Fruit fly (Drosophila melanogaster): ENCODE data around the gene CG43349.

Gene CG43349

dm6 chr2L:1169867-1170415 lies 30.1 kb upstream of the CG43349 start, which contains the start of the genes CG31922 and Plap (continued):
- TF ChIP-seq CG11560 (tag; IDR thresholded peaks at IDR 0.05) (0 out of 3 replicates have a peak, but pooled peaks have one; percentile 55), az2 (GFP tag; optimal IDR thresholded peaks at IDR 0.05) (peak; percentile 65), shn (GFP tag; optimal IDR thresholded peaks at IDR 0.05) (peak; percentile 59), CG6175 (GFP tag; IDR thresholded peaks at IDR 0.05) (no peak), Blimp-1 (GFP tag; optimal IDR thresholded peaks at IDR 0.05) (no peak), Xrp1 (GFP tag; IDR thresholded peaks at IDR 0.05) (peak; percentile 72), slbo (GFP tag; IDR thresholded peaks at IDR 0.05) (peak; percentile 80), CG34422 (GFP tag; IDR thresholded peaks at IDR 0.05) (no peak), insv (GFP tag; optimal IDR thresholded peaks at IDR 0.05) (peak in 1 of 2 experiments; percentile 35), unc-4 (GFP tag; IDR thresholded peaks at IDR 0.05; ENCODE audit: partially characterized antibody) (peak; percentile 95), tup (GFP tag; optimal IDR thresholded peaks at IDR 0.05) (no peak), seq (GFP tag; IDR thresholded peaks at IDR 0.05) (peak; percentile 32; the same call in 1 of the 2 replicates), unpg (GFP tag; optimal IDR thresholded peaks at IDR 0.05) (peak; percentile 61), CG17385 (GFP tag; optimal IDR thresholded peaks at IDR 0.05) (peak; percentile 64), Awh (GFP tag; IDR thresholded peaks at IDR 0.05) (peak; percentile 42; the same call in 1 of the 2 replicates), Hmx (GFP tag; optimal IDR thresholded peaks at IDR 0.05) (peak; percentile 46), scrt (GFP tag; optimal IDR thresholded peaks at IDR 0.05) (no peak), ato (GFP tag; IDR thresholded peaks at IDR 0.05; ENCODE audit: partially characterized antibody) (peak; percentile 53), CG17328 (GFP tag; IDR thresholded peaks at IDR 0.05) (peak; percentile 17; the same call in 1 of the 2 replicates), yki (optimal IDR thresholded peaks at IDR 0.05) (no peak), CG31441 (GFP tag; IDR thresholded peaks at IDR 0.05) (no peak; the same call in 1 of the 2 replicates), Aef1 (GFP tag; IDR thresholded peaks at IDR 0.05) (peak; percentile 60; the same call in 2 of the 3 replicates), Nf-YB (GFP tag; optimal IDR thresholded peaks at IDR 0.05) (peak; percentile 29), CG33213 (GFP tag; optimal IDR thresholded peaks at IDR 0.05) (peak; percentile 57), CG12299 (tag; optimal IDR thresholded peaks at IDR 0.05) (peak; percentile 53), Antp (GFP tag; optimal IDR thresholded peaks at IDR 0.05) (peak; percentile 57), gt (GFP tag; IDR thresholded peaks at IDR 0.05) (no peak), lmd (GFP tag; IDR thresholded peaks at IDR 0.05) (peak; percentile 43; the same call in 1 of the 2 replicates), CG15514 (GFP tag; optimal IDR thresholded peaks at IDR 0.05) (peak; percentile 83), ATbp (GFP tag; optimal IDR thresholded peaks at IDR 0.05) (no peak), CG9215 (GFP tag; IDR thresholded peaks at IDR 0.05) (peak; percentile 78), jing (GFP tag; optimal IDR thresholded peaks at IDR 0.05) (no peak), CG6791 (GFP tag; IDR thresholded peaks at IDR 0.05; ENCODE audit: partially characterized antibody) (peak; percentile 77; the same call in 2 of the 3 replicates), Camta (GFP tag; optimal IDR thresholded peaks at IDR 0.05) (peak; percentile 51), NFAT (GFP tag; IDR thresholded peaks at IDR 0.05) (0 out of 2 replicates have a peak, but pooled peaks have one; percentile 30), fd96Cb (tag; optimal IDR thresholded peaks at IDR 0.05) (peak; percentile 32), CG17829 (tag; optimal IDR thresholded peaks at IDR 0.05) (peak; percentile 80), CG3847 (GFP tag; IDR thresholded peaks at IDR 0.05) (peak; percentile 78), lbe (GFP tag; optimal IDR thresholded peaks at IDR 0.05) (peak; percentile 71), Abd-B (GFP tag; optimal IDR thresholded peaks at IDR 0.05) (peak; percentile 59), CG10979 (tag; optimal IDR thresholded peaks at IDR 0.05) (peak; percentile 54), CG2116 (GFP tag; optimal IDR thresholded peaks at IDR 0.05) (peak; percentile 74), Lhr (GFP tag; optimal IDR thresholded peaks at IDR 0.05) (peak; percentile 59), gfzf (GFP tag; optimal IDR thresholded peaks at IDR 0.05) (peak; percentile 21), HHEX (GFP tag; optimal IDR thresholded peaks at IDR 0.05) (peak; percentile 3), CG5953 (GFP tag; IDR thresholded peaks at IDR 0.05) (no peak), MBD-R2 (GFP tag; IDR thresholded peaks at IDR 0.05) (peak; percentile 78), CG33557 (GFP tag; optimal IDR thresholded peaks at IDR 0.05) (peak; percentile 61), CG13123 (GFP tag; optimal IDR thresholded peaks at IDR 0.05) (peak; percentile 47), maf-S (GFP tag; optimal IDR thresholded peaks at IDR 0.05) (peak; percentile 19)

Measured in whole organism, embryonic.